Fruit fly (Drosophila melanogaster) whole organism: Measurements from ENCODE around the gene lectin-28C.

Experiments
- CG8478 ChIP-seq: fragments of >200 bp; optimal IDR thresholded peaks from 2 replicates; lab custom pipeline; 2018; ENCODE audit warnings: inconsistent platforms
- Dll ChIP-seq: fragments of >200 bp; optimal IDR thresholded peaks from 2 replicates; lab custom pipeline; 2017
- EcR ChIP-seq, 2 experiments: fragments of >200 bp; optimal IDR thresholded peaks; 2 replicates each; lab custom pipeline; 2017; ENCODE audit warnings: missing biosample characterization in 2 of 2, missing genetic modification characterization in 2 of 2, missing genetic modification reagents in 2 of 2
- pan ChIP-seq: fragments of >200 bp; optimal IDR thresholded peaks from 2 replicates; lab custom pipeline; 2017
- psq ChIP-seq: fragments of >200 bp; optimal IDR thresholded peaks from 2 replicates; lab custom pipeline; 2017
- usp ChIP-seq: fragments of >200 bp; optimal IDR thresholded peaks from 2 replicates; lab custom pipeline; 2017; ENCODE audit warnings: missing biosample characterization, missing genetic modification characterization, mixed read lengths

- TF ChIP-seq psq (no peak), Dll (lab: Kevin White, UChicago) (no peak), pan (lab: Kevin White, UChicago) (no peak), usp (GFP tag; lab: Kevin White, UChicago) (no peak), CG8478 (lab: Kevin White, UChicago) (no peak), EcR (GFP tag; optimal IDR thresholded peaks at IDR 0.05; lab: Kevin White, UChicago) (no peak)
Measured at dm6 chr2L:7887333-7887732, 30.5 kb downstream of the lectin-28C start, which contains the start of gene CG7102.
